Worm (Caenorhabditis elegans): ENCODE data around the gene T12G3.4.

DNA sequence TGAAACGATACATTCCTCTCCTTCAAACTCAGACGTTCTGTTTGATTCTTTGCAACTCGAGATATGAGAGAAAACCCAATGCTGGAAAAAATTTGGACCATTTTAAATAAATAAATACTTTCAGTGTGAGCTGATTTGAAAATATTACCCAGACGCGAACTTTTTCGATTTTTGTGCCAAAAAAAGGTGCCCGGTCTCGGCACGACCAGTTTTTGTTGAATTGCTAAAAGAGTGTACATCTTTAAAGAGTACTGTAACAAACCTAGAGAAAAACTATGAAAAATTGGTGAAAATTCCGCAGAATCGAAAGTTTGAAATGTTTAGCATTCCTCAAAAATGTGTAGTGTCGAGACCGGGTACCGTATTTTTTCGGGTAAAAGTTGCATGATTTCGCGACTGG is 13.2 kb downstream of the T12G3.4 start, which contains the start of gene K08E4.8:
- TF ChIP-seq him-1 (tag; optimal IDR thresholded peaks at IDR 0.05): no peak
- TF ChIP-seq W03F9.2 (tag; optimal IDR thresholded peaks at IDR 0.05): no peak
- TF ChIP-seq dao-5 (tag; optimal IDR thresholded peaks at IDR 0.05): no peak

All from whole organism, L4/young adult.